Fruit fly (Drosophila melanogaster) whole organism, prepupa: Measurements from ENCODE around the gene Rlb1.

Experiments
- CG10631 ChIP-seq: fragments of 200-800 bp; sonication (Bioruptor generic); optimal IDR thresholded peaks from 2 replicates; lab custom pipeline; 2016; ENCODE audit warnings: missing biosample characterization, missing genetic modification characterization
- CG10669 ChIP-seq: fragments of 200-800 bp; sonication (Bioruptor generic); optimal IDR thresholded peaks from 3 replicates; lab custom pipeline; 2018; ENCODE audit warnings: missing biosample characterization, mild to moderate bottlenecking, missing genetic modification characterization, moderate library complexity
- CG32006 ChIP-seq: fragments of 200-800 bp; sonication (Bioruptor generic); optimal IDR thresholded peaks from 3 replicates; lab custom pipeline; 2017; ENCODE audit warnings: missing biosample characterization, mild to moderate bottlenecking, missing genetic modification characterization
- CG34406 ChIP-seq: fragments of 200-800 bp; sonication (Bioruptor generic); optimal IDR thresholded peaks from 3 replicates; lab custom pipeline; 2016; ENCODE audit warnings: missing biosample characterization, missing genetic modification characterization
- CG3919 ChIP-seq: fragments of 200-800 bp; sonication (Bioruptor generic); optimal IDR thresholded peaks from 3 replicates; lab custom pipeline; 2016; ENCODE audit warnings: missing biosample characterization, missing genetic modification characterization
- CG4318 ChIP-seq: fragments of 200-800 bp; sonication (Bioruptor generic); optimal IDR thresholded peaks from 3 replicates; lab custom pipeline; 2017; ENCODE audit warnings: missing biosample characterization, mild to moderate bottlenecking, missing genetic modification characterization
- CG6163 ChIP-seq: fragments of 200-800 bp; sonication (Bioruptor generic); IDR thresholded peaks from 3 replicates; pipeline ENCODE4 v1.3.6; 2022; ENCODE audit warnings: missing biosample characterization, missing genetic modification characterization
- CG6276 ChIP-seq: fragments of 200-800 bp; sonication (Bioruptor generic); optimal IDR thresholded peaks from 2 replicates; lab custom pipeline; 2017; ENCODE audit warnings: missing biosample characterization, mild to moderate bottlenecking, missing genetic modification characterization
- CG6854 ChIP-seq: fragments of 200-800 bp; sonication (Bioruptor generic); optimal IDR thresholded peaks from 2 replicates; lab custom pipeline; 2017; ENCODE audit warnings: missing biosample characterization, mild to moderate bottlenecking, missing genetic modification characterization
- CG8119 ChIP-seq: fragments of 200-800 bp; sonication (Bioruptor generic); IDR thresholded peaks from 3 replicates; pipeline ENCODE4 v1.3.6; 2022; ENCODE audit warnings: missing biosample characterization, missing genetic modification characterization
- CG8319 ChIP-seq: fragments of 200-800 bp; sonication (Bioruptor generic); optimal IDR thresholded peaks from 3 replicates; lab custom pipeline; 2016; ENCODE audit warnings: missing biosample characterization, missing genetic modification characterization
- CG9139 ChIP-seq: fragments of 200-800 bp; sonication (Bioruptor generic); optimal IDR thresholded peaks from 3 replicates; lab custom pipeline; 2017; ENCODE audit warnings: missing biosample characterization, mild to moderate bottlenecking, missing genetic modification characterization
- Eip75B ChIP-seq: fragments of 200-800 bp; sonication (Bioruptor generic); optimal IDR thresholded peaks from 3 replicates; lab custom pipeline; 2016; ENCODE audit warnings: missing biosample characterization, missing genetic modification characterization
- Eip78C ChIP-seq: fragments of 200-800 bp; sonication (Bioruptor generic); peaks from one replicate; lab custom pipeline; 2016; ENCODE audit warnings: missing biosample characterization, missing genetic modification characterization
- Ets21C ChIP-seq: fragments of 200-800 bp; sonication (Bioruptor generic); optimal IDR thresholded peaks from 3 replicates; lab custom pipeline; 2016; ENCODE audit warnings: missing biosample characterization, missing genetic modification characterization
- Hr38 ChIP-seq: sonication (Bioruptor generic); optimal IDR thresholded peaks from 2 replicates; lab custom pipeline; 2016; ENCODE audit warnings: missing biosample characterization, missing genetic modification characterization
- Hr39 ChIP-seq: fragments of 200-800 bp; sonication (Bioruptor generic); optimal IDR thresholded peaks from 2 replicates; lab custom pipeline; 2016; ENCODE audit warnings: missing biosample characterization, missing genetic modification characterization
- Hr4 ChIP-seq: fragments of 200-800 bp; sonication (Bioruptor generic); optimal IDR thresholded peaks from 3 replicates; lab custom pipeline; 2016; ENCODE audit warnings: missing biosample characterization, missing genetic modification characterization
- Met ChIP-seq: fragments of 200-800 bp; sonication (Bioruptor generic); optimal IDR thresholded peaks from 3 replicates; lab custom pipeline; 2016; ENCODE audit warnings: missing biosample characterization, missing genetic modification characterization
- Smox ChIP-seq: fragments of 200-800 bp; sonication (Bioruptor generic); optimal IDR thresholded peaks from 3 replicates; lab custom pipeline; 2016; ENCODE audit warnings: missing biosample characterization, missing genetic modification characterization
- Sox102F ChIP-seq: fragments of 200-800 bp; sonication (Bioruptor generic); optimal IDR thresholded peaks from 2 replicates; lab custom pipeline; 2016; ENCODE audit warnings: missing biosample characterization, mild to moderate bottlenecking, missing genetic modification characterization
- acj6 ChIP-seq: fragments of 200-800 bp; sonication (Bioruptor generic); optimal IDR thresholded peaks from 3 replicates; lab custom pipeline; 2016; ENCODE audit warnings: missing biosample characterization, missing genetic modification characterization
- cyc ChIP-seq: fragments of 200-800 bp; sonication (Bioruptor generic); optimal IDR thresholded peaks from 3 replicates; lab custom pipeline; 2016; ENCODE audit warnings: missing biosample characterization, missing genetic modification characterization
- dac ChIP-seq: fragments of 200-800 bp; sonication (Bioruptor generic); optimal IDR thresholded peaks from 2 replicates; lab custom pipeline; 2017; ENCODE audit warnings: missing biosample characterization, mild to moderate bottlenecking, missing genetic modification characterization
- dsx ChIP-seq: fragments of 200-800 bp; optimal IDR thresholded peaks from 3 replicates; lab custom pipeline; 2019; ENCODE audit warnings: missing biosample characterization, mild to moderate bottlenecking, missing genetic modification characterization, moderate library complexity; ENCODE audit not compliant: poor library complexity, severe bottlenecking
- eg ChIP-seq: fragments of 200-800 bp; sonication (Bioruptor generic); IDR thresholded peaks from 3 replicates; pipeline ENCODE4 v1.3.6; 2022; ENCODE audit warnings: missing biosample characterization, missing genetic modification characterization
- fd59A ChIP-seq: fragments of 200-800 bp; sonication (Bioruptor generic); optimal IDR thresholded peaks from 2 replicates; lab custom pipeline; 2017; ENCODE audit warnings: missing biosample characterization, mild to moderate bottlenecking, missing genetic modification characterization, missing genetic modification reagents
- fd85E ChIP-seq: fragments of 200-800 bp; sonication (Bioruptor generic); optimal IDR thresholded peaks from 3 replicates; lab custom pipeline; 2016; ENCODE audit warnings: missing biosample characterization, missing genetic modification characterization
- fkh ChIP-seq: fragments of 200-800 bp; sonication (Bioruptor generic); optimal IDR thresholded peaks from 3 replicates; lab custom pipeline; 2017; ENCODE audit warnings: missing biosample characterization, mild to moderate bottlenecking, missing genetic modification characterization, moderate library complexity
- lz ChIP-seq: fragments of 200-800 bp; sonication (Bioruptor generic); optimal IDR thresholded peaks from 3 replicates; lab custom pipeline; 2016; ENCODE audit warnings: missing biosample characterization, missing genetic modification characterization
- net ChIP-seq: fragments of 200-800 bp; sonication (Bioruptor generic); optimal IDR thresholded peaks from 3 replicates; lab custom pipeline; 2016; ENCODE audit warnings: missing biosample characterization, missing genetic modification characterization
- pdm3 ChIP-seq: fragments of 200-800 bp; sonication (Bioruptor generic); optimal IDR thresholded peaks from 3 replicates; lab custom pipeline; 2016; ENCODE audit warnings: missing biosample characterization, missing genetic modification characterization
- spab ChIP-seq: fragments of 200-800 bp; sonication (Bioruptor generic); optimal IDR thresholded peaks from 2 replicates; lab custom pipeline; 2017; ENCODE audit warnings: missing biosample characterization, mild to moderate bottlenecking, missing genetic modification characterization, missing genetic modification reagents
- ss ChIP-seq, 2 experiments: fragments of 200-800 bp; sonication (Bioruptor generic); optimal IDR thresholded peaks; 2 replicates in 1 of 2; 3 replicates in 1 of 2; lab custom pipeline; 2017 to 2018; ENCODE audit warnings: mild to moderate bottlenecking in 2 of 2, missing biosample characterization in 2 of 2, missing genetic modification characterization in 2 of 2, moderate library complexity in 1 of 2
- svp ChIP-seq: fragments of 200-800 bp; sonication (Bioruptor generic); peaks from one replicate; lab custom pipeline; 2016; ENCODE audit warnings: missing biosample characterization, missing genetic modification characterization

The Rlb1 gene

DNA sequence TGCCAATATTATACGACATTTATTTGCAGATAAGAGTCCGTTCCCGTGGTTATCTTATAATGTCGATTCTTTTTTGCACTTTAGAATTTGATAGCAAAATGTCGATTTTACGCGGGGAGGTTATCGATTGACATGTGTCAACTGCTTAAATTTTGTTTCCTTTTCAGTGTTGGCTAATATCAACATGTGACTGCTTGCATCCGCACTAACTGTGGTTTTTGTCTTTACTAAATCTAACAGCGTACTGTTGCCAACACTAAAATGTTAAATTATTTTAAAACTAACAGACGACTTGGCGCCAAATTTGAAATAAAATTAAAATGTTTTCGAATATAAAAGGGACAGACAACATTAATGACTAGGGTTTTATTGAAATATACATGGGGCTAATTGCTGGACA is 16.4 kb upstream of the Rlb1 start (continued):
- TF ChIP-seq pdm3 (GFP tag; lab: Kevin White, UChicago) (peak; percentile 26), Hr39 (GFP tag; lab: Kevin White, UChicago) (peak; percentile 68), Smox (GFP tag; lab: Kevin White, UChicago) (peak; percentile 39), cyc (GFP tag; lab: Kevin White, UChicago) (peak; percentile 50), Eip78C (GFP tag; lab: Kevin White, UChicago) (peak; percentile 80), Sox102F (no peak), Hr4 (no peak), fd85E (GFP tag; lab: Kevin White, UChicago) (no peak), CG3919 (no peak), CG4318 (no peak), lz (GFP tag; lab: Kevin White, UChicago) (peak; percentile 78)
- TF ChIP-seq, all 60 proteins: peak for 24

DNA sequence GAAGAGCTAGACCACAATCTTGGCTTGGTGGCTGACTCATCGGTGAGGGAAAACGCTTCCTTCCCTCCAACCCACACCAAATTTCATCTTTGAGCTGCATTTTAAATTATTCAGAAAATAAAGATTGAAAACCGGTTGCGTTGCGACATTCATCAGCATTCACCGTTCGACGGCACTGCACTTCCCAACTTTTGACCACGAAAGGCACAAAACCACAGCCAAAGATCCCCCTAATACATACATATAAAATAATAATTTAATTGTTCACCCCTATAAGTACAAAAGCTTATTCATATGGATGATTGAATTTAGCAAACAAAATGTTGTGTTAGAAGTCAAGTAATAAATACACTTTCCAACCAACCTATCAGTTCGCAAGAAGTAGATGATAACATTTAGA is 13.9 kb upstream of the Rlb1 start:
- no peak for TF ChIP-seq fd59A (GFP tag; lab: Kevin White, UChicago)
- peak; percentile 65 for TF ChIP-seq svp

DNA sequence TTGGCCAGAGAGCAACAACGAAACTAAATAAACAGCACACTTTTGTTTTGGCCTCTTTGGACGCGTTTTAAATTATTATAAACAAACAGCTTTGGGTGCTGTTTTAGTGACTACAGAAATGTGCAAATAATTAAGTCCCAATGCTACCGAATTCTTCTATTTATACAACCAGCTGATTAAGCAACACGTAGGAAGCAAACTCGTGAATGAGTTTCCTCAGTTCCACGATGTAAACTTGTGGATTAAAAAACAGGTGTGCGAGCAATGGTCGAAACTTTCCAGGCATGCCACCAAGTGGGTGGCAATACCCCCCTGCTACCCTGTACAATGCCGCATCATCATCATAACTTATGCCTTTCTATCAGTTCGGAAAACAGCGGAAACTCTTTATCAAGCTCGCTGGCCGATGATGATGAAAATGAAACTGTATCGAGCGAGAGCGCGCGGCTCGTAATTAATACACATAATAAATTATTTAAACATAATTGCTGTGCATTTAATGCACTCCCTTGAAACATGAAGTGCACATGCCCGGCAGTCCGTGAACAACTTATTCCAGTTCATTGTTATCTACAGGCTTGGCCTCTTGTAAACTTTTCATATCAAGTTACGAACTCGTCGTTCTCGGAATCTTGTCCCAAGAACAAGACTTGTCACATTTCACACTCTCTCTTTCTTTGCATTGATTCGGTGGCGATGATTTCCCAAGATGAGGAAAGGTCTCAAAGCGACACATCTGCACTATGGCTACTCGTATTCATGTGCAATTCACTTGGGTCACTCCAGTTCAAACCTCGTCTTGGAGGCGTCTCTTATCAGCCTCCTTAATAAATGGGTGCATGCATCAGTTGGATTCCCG is 12.7 kb upstream of the Rlb1 start:
- peak; percentile 56 for TF ChIP-seq Eip78C (GFP tag; lab: Kevin White, UChicago)
- TF ChIP-seq Hr39 (GFP tag; lab: Kevin White, UChicago): no peak
- TF ChIP-seq Eip75B (GFP tag; lab: Kevin White, UChicago): peak; percentile 7
- peak; percentile 94 for TF ChIP-seq svp
- TF ChIP-seq CG10631 (GFP tag; lab: Kevin White, UChicago): no peak
- 0 out of 3 replicates have a peak, but pooled peaks have one; percentile 19 for TF ChIP-seq eg (GFP tag; lab: Robert Waterston, UW)
- no peak for TF ChIP-seq CG6854
- TF ChIP-seq CG10669 (GFP tag; lab: Kevin White, UChicago): no peak
- TF ChIP-seq dac: no peak
- TF ChIP-seq CG8319 (GFP tag; lab: Kevin White, UChicago): no peak
- TF ChIP-seq CG6163 (GFP tag; lab: Robert Waterston, UW): 0 out of 3 replicates have a peak, but pooled peaks have one; percentile 27
- no peak for TF ChIP-seq CG32006 (GFP tag; lab: Kevin White, UChicago)
- no peak for TF ChIP-seq fkh
- no peak for TF ChIP-seq fd85E (GFP tag; lab: Kevin White, UChicago)
- no peak for TF ChIP-seq CG6276 (GFP tag; lab: Kevin White, UChicago)

dm6 chr3R:9501489-9502415 is 11.4 kb upstream of the Rlb1 start:
- no peak for TF ChIP-seq Met (GFP tag; lab: Kevin White, UChicago)
- TF ChIP-seq Eip78C (GFP tag; lab: Kevin White, UChicago): peak; percentile 52
- TF ChIP-seq CG8119 (GFP tag; lab: Robert Waterston, UW): no peak
- TF ChIP-seq CG9139 (GFP tag; lab: Kevin White, UChicago): no peak
- no peak for TF ChIP-seq pdm3 (GFP tag; lab: Kevin White, UChicago)
- TF ChIP-seq fkh: peak; percentile 43
- TF ChIP-seq net (GFP tag; lab: Kevin White, UChicago): no peak
- no peak for TF ChIP-seq Ets21C (GFP tag; lab: Kevin White, UChicago)
- no peak for TF ChIP-seq Sox102F
- TF ChIP-seq CG6854: no peak
- peak; percentile 82 for TF ChIP-seq svp
- no peak for TF ChIP-seq CG34406 (GFP tag; lab: Kevin White, UChicago)
- TF ChIP-seq ss (GFP tag; optimal IDR thresholded peaks at IDR 0.05; lab: Kevin White, UChicago): peak in 1 of 2 experiments; percentile 16
- TF ChIP-seq spab (GFP tag; lab: Kevin White, UChicago): no peak
- no peak for TF ChIP-seq acj6
- no peak for TF ChIP-seq Hr38 (GFP tag; lab: Kevin White, UChicago)
- no peak for TF ChIP-seq CG6276 (GFP tag; lab: Kevin White, UChicago)
- TF ChIP-seq dsx (GFP tag; lab: Kevin White, UChicago): peak; percentile 68
